Worm (Caenorhabditis elegans) whole organism, midembryonic: ENCODE measurements around the gene C46F9.6.
"Not testable (repeated sequence)": the region's sequence is repeated elsewhere in the genome, so short reads cannot be mapped to it uniquely, and the experiment has no call there.

Experiments used
- T22C8.4 ChIP-seq: fragments of 200-800 bp; sonication (Bioruptor generic); IDR thresholded peaks from 2 replicates; pipeline ENCODE4 v1.3.6; 2022; ENCODE audit warnings: missing genetic modification characterization, missing compliant biosample characterization
- cog-1 ChIP-seq: sonication (generic microtip); optimal IDR thresholded peaks from 2 replicates; lab custom pipeline; 2016; ENCODE audit warnings: missing genetic modification characterization, missing compliant biosample characterization
- flt-1 ChIP-seq: fragments of 200-800 bp; sonication (Bioruptor generic); IDR thresholded peaks from 2 replicates; pipeline ENCODE4 v1.3.6; 2022; ENCODE audit warnings: missing genetic modification characterization, missing compliant biosample characterization
- klf-2 ChIP-seq: fragments of 200-800 bp; sonication (Bioruptor generic); conservative IDR thresholded peaks from 2 replicates; pipeline ENCODE4 v1.3.6; 2022; ENCODE audit warnings: missing genetic modification reagents, missing genetic modification characterization, missing compliant biosample characterization
- med-1 ChIP-seq: sonication (generic microtip); optimal IDR thresholded peaks from 2 replicates; lab custom pipeline; 2017; ENCODE audit warnings: missing genetic modification characterization, mild to moderate bottlenecking, missing compliant biosample characterization, antibody characterized with exemption, missing genetic modification reagents; ENCODE audit not compliant: insufficient read depth
- ref-1 ChIP-seq: fragments of 200-800 bp; sonication (Bioruptor generic); conservative IDR thresholded peaks from 2 replicates; pipeline ENCODE4 v1.3.6; 2022; ENCODE audit warnings: missing genetic modification reagents, missing genetic modification characterization, missing compliant biosample characterization
- tab-1 ChIP-seq: fragments of 200-800 bp; sonication (Bioruptor generic); IDR thresholded peaks from 2 replicates; pipeline ENCODE4 v1.3.6; 2022; ENCODE audit warnings: missing genetic modification characterization, missing compliant biosample characterization
- ztf-23 ChIP-seq: fragments of 200-800 bp; sonication (Bioruptor generic); IDR thresholded peaks from 2 replicates; pipeline ENCODE4 v1.3.6; 2022; ENCODE audit warnings: missing genetic modification reagents, missing genetic modification characterization, missing compliant biosample characterization
- ztf-29 ChIP-seq: fragments of 200-800 bp; sonication (Bioruptor generic); IDR thresholded peaks from 2 replicates; pipeline ENCODE4 v1.3.6; 2022; ENCODE audit warnings: missing genetic modification reagents, missing genetic modification characterization, missing compliant biosample characterization

Gene C46F9.6

ce11 chrII:1897936-1898335 lies at the start of gene C46F9.6:
C46F9.6 (plus strand) TSS chrII:1898236.
- no peak for TF ChIP-seq ztf-23 (GFP tag; lab: Robert Waterston, UW)
- no peak for TF ChIP-seq med-1
- no peak for TF ChIP-seq ref-1 (GFP tag; lab: Robert Waterston, UW)
- TF ChIP-seq T22C8.4: no peak
- no peak for TF ChIP-seq ztf-29
- TF ChIP-seq flt-1 (GFP tag; lab: Robert Waterston, UW): no peak
- TF ChIP-seq cog-1 (tag; lab: Kevin White, UChicago): no peak
- no peak for TF ChIP-seq klf-2 (GFP tag; lab: Robert Waterston, UW)
- no peak for TF ChIP-seq tab-1

DNA sequence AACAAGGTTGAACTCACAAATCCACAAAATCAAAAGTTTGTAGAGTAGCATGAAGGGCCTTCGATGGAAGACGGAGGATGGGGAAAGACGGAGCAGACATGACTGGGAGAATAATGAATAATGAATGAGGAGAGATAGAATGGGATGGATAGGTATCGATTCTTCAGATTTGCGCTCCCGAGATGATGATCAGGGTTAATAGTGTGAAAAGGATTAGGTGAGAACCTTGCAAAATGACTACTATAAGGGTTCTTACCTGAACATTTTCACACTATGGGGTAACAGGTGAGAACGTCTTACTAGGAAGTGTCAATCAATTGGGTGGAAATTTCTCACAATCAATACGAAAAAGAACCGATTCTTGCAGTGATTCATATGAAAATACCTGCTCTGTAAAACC lies 47.7 kb upstream of the C46F9.6 start, which contains the start of gene fbxb-96:
TSS of gene fbxb-96 (minus strand) at position 101 of the 400 bp plus-strand sequence.
- TF ChIP-seq med-1 (no peak), flt-1 (GFP tag; lab: Robert Waterston, UW) (no peak), ztf-23 (GFP tag; lab: Robert Waterston, UW) (no peak), ztf-29 (no peak), cog-1 (tag; lab: Kevin White, UChicago) (no peak), T22C8.4 (no peak), klf-2 (GFP tag; lab: Robert Waterston, UW) (no peak), ref-1 (GFP tag; lab: Robert Waterston, UW) (no peak), tab-1 (no peak)

ce11 chrII:1850840-1851294 lies 47.2 kb upstream of the C46F9.6 start, which contains the start of gene C52E2.3:
C52E2.3 (plus strand) TSS chrII:1851244.
- TF ChIP-seq ztf-29 (no peak), T22C8.4 (no peak), cog-1 (tag; lab: Kevin White, UChicago) (no peak), med-1 (no peak), ztf-23 (GFP tag; lab: Robert Waterston, UW) (no peak), klf-2 (GFP tag; lab: Robert Waterston, UW) (no peak), tab-1 (no peak), flt-1 (GFP tag; lab: Robert Waterston, UW) (no peak), ref-1 (GFP tag; lab: Robert Waterston, UW) (no peak)

- TF ChIP-seq flt-1 (GFP tag; lab: Robert Waterston, UW): no peak
- no peak for TF ChIP-seq klf-2 (GFP tag; lab: Robert Waterston, UW)
- TF ChIP-seq tab-1: no peak
- no peak for TF ChIP-seq ztf-29
- TF ChIP-seq ztf-23 (GFP tag; lab: Robert Waterston, UW): no peak
- no peak for TF ChIP-seq med-1
- TF ChIP-seq ref-1 (GFP tag; lab: Robert Waterston, UW): no peak
- TF ChIP-seq T22C8.4: no peak
- TF ChIP-seq cog-1 (tag; lab: Kevin White, UChicago): no peak
These were observed 46.3 kb upstream of the C46F9.6 start for ce11 chrII:1851716-1852115.

- no peak for TF ChIP-seq T22C8.4
- TF ChIP-seq ref-1 (GFP tag; lab: Robert Waterston, UW): no peak
- TF ChIP-seq ztf-29: no peak
- TF ChIP-seq flt-1 (GFP tag; lab: Robert Waterston, UW): no peak
These were observed 45.5 kb upstream of the C46F9.6 start, which contains the start of gene C52E2.2 for ce11 chrII:1852503-1852902. C52E2.2 (plus strand) TSS chrII:1852803.

- not testable (repeated sequence) for TF ChIP-seq klf-2 (GFP tag; lab: Robert Waterston, UW); tab-1; cog-1 (tag; lab: Kevin White, UChicago)
These were observed 43.9 kb upstream of the C46F9.6 start, which contains the start of gene fbxb-95 for ce11 chrII:1854094-1854493. fbxb-95 (plus strand) TSS chrII:1854394.

DNA sequence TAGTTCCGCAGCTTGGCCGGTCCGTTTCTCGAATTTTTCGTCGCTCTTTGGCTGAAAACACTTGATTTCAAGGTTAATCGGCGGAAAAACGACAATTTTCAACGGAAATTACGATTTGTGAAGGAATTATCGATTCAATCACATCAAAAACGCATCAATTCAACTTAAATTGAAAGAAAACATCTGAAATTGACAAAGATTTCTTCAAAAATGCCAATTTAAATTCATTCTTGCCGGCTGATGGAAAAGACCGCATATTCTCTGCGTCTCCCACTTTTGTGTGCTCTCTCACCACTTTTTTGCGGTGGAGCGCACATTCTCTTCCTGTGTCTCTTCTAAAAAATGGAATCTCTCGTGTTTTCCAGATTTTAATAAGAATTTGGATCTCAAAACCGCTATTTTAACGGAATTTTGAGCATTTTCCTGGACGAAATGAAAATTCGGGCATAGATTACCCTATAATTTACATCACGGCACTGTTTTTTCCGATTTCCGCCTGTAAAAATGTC lies 36.7 kb upstream of the C46F9.6 start, which contains the start of gene C16C4.18:
TSS of gene C16C4.18 (minus strand) at position 51 of the 509 bp plus-strand sequence.
- not testable (repeated sequence) for TF ChIP-seq ztf-23 (GFP tag; lab: Robert Waterston, UW); cog-1 (tag; lab: Kevin White, UChicago); ztf-29

ce11 chrII:1862334-1862733 lies 35.7 kb upstream of the C46F9.6 start, which contains the start of gene fbxb-98:
fbxb-98 (plus strand) TSS chrII:1862634.
- TF ChIP-seq flt-1 (GFP tag; lab: Robert Waterston, UW); T22C8.4; ztf-23 (GFP tag; lab: Robert Waterston, UW): not testable (repeated sequence)

DNA sequence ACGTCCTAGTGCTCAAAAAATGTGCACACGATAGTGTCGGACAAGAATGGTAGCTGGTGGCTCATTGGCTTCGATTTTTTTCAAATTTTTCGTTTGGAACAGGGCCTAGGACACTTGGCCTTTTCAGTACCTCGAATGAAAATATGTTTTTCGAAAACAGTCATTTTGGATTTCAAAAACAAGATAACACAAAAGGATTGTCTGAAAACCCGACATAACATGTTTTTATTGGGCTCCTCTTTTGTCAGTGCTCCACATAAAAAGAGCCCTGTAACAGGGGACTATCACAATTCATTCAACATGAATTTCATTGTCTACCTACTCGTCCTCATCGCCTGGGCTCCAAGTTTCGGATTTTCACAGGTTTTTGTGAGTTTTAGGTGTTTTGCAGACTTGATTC lies 33.8 kb upstream of the C46F9.6 start, which contains the start of gene C16C4.17:
TSS of gene C16C4.17 (plus strand) at position 301 of the 400 bp plus-strand sequence.
- no peak for TF ChIP-seq ztf-29
- no peak for TF ChIP-seq ztf-23 (GFP tag; lab: Robert Waterston, UW)
- no peak for TF ChIP-seq tab-1
- TF ChIP-seq cog-1 (tag; lab: Kevin White, UChicago): no peak
- TF ChIP-seq ref-1 (GFP tag; lab: Robert Waterston, UW): no peak
- no peak for TF ChIP-seq med-1
- TF ChIP-seq klf-2 (GFP tag; lab: Robert Waterston, UW): no peak
- TF ChIP-seq T22C8.4: no peak
- no peak for TF ChIP-seq flt-1 (GFP tag; lab: Robert Waterston, UW)

ce11 chrII:1865683-1866431 lies 32.2 kb upstream of the C46F9.6 start, which contains the start of gene math-15:
math-15 (plus strand) TSS chrII:1866381.
- TF ChIP-seq tab-1 (no peak), cog-1 (tag; lab: Kevin White, UChicago) (no peak), med-1 (no peak), flt-1 (GFP tag; lab: Robert Waterston, UW) (no peak), T22C8.4 (no peak), klf-2 (GFP tag; lab: Robert Waterston, UW) (no peak), ztf-23 (GFP tag; lab: Robert Waterston, UW) (no peak), ref-1 (GFP tag; lab: Robert Waterston, UW) (no peak), ztf-29 (no peak)
